Fruit fly (Drosophila melanogaster) whole organism, pupa: ENCODE measurements around the gene dsx.

Source experiments
- CG12605 ChIP-seq: fragments of 200-800 bp; sonication (Bioruptor generic); IDR thresholded peaks from 2 replicates; pipeline ENCODE4 v1.3.6; 2022; ENCODE audit warnings: missing biosample characterization, missing genetic modification characterization
- CG17806 ChIP-seq: fragments of 200-800 bp; sonication (Bioruptor generic); optimal IDR thresholded peaks from 2 replicates; lab custom pipeline; 2018; ENCODE audit warnings: missing biosample characterization, mild to moderate bottlenecking, missing genetic modification characterization, moderate library complexity
- CG4496 ChIP-seq: fragments of 200-800 bp; sonication (Bioruptor generic); IDR thresholded peaks from 3 replicates; pipeline ENCODE4 v1.3.6; 2022; ENCODE audit warnings: missing biosample characterization, missing genetic modification characterization
- Pif1A ChIP-seq: fragments of 200-800 bp; sonication (Bioruptor generic); optimal IDR thresholded peaks from 3 replicates; lab custom pipeline; 2016; ENCODE audit warnings: missing biosample characterization, missing genetic modification characterization
- Pif1B ChIP-seq: fragments of 200-800 bp; sonication (Bioruptor generic); optimal IDR thresholded peaks from 3 replicates; lab custom pipeline; 2016; ENCODE audit warnings: missing biosample characterization, missing genetic modification characterization
- Snoo ChIP-seq: fragments of 200-800 bp; sonication (Bioruptor generic); optimal IDR thresholded peaks from 3 replicates; lab custom pipeline; 2017; ENCODE audit warnings: missing biosample characterization, mild to moderate bottlenecking, missing genetic modification characterization, inconsistent platforms
- gl ChIP-seq: fragments of 200-800 bp; sonication (Bioruptor generic); optimal IDR thresholded peaks from 2 replicates; lab custom pipeline; 2018; ENCODE audit warnings: missing biosample characterization, mild to moderate bottlenecking, missing genetic modification characterization

- TF ChIP-seq CG12605 (GFP tag; lab: Robert Waterston, UW) (no peak), CG4496 (GFP tag; lab: Robert Waterston, UW) (no peak), Snoo (no peak), Pif1A (GFP tag; lab: Kevin White, UChicago) (no peak), Pif1B (GFP tag; lab: Kevin White, UChicago) (no peak), CG17806 (tag; lab: Kevin White, UChicago) (no peak), gl (tag; lab: Kevin White, UChicago) (no peak)
Observed at dm6 chr3R:7954477-7954876, 12.7 kb downstream of the dsx start.
